Worm (Caenorhabditis elegans): ENCODE results near the gene afmd-2.

ce11 chrIV:13483596-13483995 lies 25.4 kb upstream of the afmd-2 start:
- TF ChIP-seq klf-2 (GFP tag; conservative IDR thresholded peaks at IDR 0.05), result no peak
- no peak for TF ChIP-seq T22C8.4 (GFP tag; IDR thresholded peaks at IDR 0.05)
- no peak for TF ChIP-seq ztf-29 (GFP tag; IDR thresholded peaks at IDR 0.05)
- TF ChIP-seq flt-1 (GFP tag; IDR thresholded peaks at IDR 0.05), result no peak

All from whole organism, midembryonic.